Worm (Caenorhabditis elegans) whole organism, L2 larva: ENCODE data around the gene Y43C5A.2.

ENCODE experiments used
- egl-27 ChIP-seq: sonication (generic microtip); optimal IDR thresholded peaks from 3 replicates; lab custom pipeline; 2017; ENCODE audit warnings: missing biosample characterization, missing genetic modification reagents, missing genetic modification characterization
- mab-5 ChIP-seq: fragments of 150-350 bp; optimal IDR thresholded peaks from 2 replicates; lab custom pipeline; 2014; ENCODE audit warnings: missing biosample characterization, missing genetic modification characterization
- peb-1 ChIP-seq: fragments of 150-350 bp; optimal IDR thresholded peaks from 2 replicates; lab custom pipeline; 2014; ENCODE audit warnings: missing biosample characterization, missing genetic modification characterization
- zag-1 ChIP-seq: fragments of 150-350 bp; optimal IDR thresholded peaks from 2 replicates; lab custom pipeline; 2014; ENCODE audit warnings: missing biosample characterization, missing genetic modification characterization

DNA sequence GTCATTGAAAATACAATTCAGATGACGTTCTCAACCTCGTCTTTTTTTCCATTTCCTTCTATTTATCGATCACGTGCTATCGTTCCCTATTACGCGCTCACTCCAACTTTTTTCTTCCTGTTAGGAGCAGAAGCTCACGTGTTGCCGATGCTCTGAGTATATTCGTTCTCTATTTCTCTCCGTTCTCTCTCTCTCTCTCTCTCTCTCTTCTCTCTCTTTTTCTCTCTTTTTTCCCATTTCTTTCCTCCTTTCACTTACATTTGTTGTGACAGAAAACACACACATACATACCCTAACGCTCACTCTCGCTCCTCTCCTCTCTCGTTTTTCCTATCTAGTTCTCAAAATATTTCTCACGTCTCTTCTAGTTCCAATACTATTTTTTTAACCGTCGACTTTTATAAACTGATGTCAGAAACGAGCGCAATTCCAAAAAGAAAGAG, 17.3 kb upstream of the Y43C5A.2 start:
- TF ChIP-seq mab-5 (peak; percentile 75), peb-1 (tag; lab: Kevin White, UChicago) (no peak), egl-27 (tag; lab: Kevin White, UChicago) (peak; percentile 89), zag-1 (tag; lab: Kevin White, UChicago) (peak; percentile 87)
